Worm (Caenorhabditis elegans) whole organism, L1 larva: ENCODE results near the gene M7.12.

Experiments
- C04F5.9 ChIP-seq: sonication (generic microtip); optimal IDR thresholded peaks from 2 replicates; lab custom pipeline; 2016; ENCODE audit warnings: missing genetic modification characterization, missing compliant biosample characterization
- C34B4.2 ChIP-seq: sonication (generic microtip); optimal IDR thresholded peaks from 2 replicates; lab custom pipeline; 2017; ENCODE audit warnings: mild to moderate bottlenecking, missing genetic modification characterization, missing compliant biosample characterization
- F16B12.6 ChIP-seq: fragments of 150-350 bp; optimal IDR thresholded peaks from 2 replicates; lab custom pipeline; 2014; ENCODE audit warnings: missing biosample characterization, missing genetic modification characterization
- aha-1 ChIP-seq: fragments of 150-350 bp; optimal IDR thresholded peaks from 2 replicates; lab custom pipeline; 2014; ENCODE audit warnings: missing biosample characterization, missing genetic modification characterization
- aly-2 ChIP-seq: fragments of 150-350 bp; optimal IDR thresholded peaks from 2 replicates; lab custom pipeline; 2014; ENCODE audit warnings: missing biosample characterization, missing genetic modification characterization
- ces-1 ChIP-seq: fragments of 150-350 bp; optimal IDR thresholded peaks from 2 replicates; lab custom pipeline; 2014; ENCODE audit warnings: missing biosample characterization, missing genetic modification reagents, missing genetic modification characterization
- dpl-1 ChIP-seq, 3 experiments: fragments of 150-350 bp in 2 of 3; sonication (generic microtip) in 1 of 3; optimal IDR thresholded peaks; 2 replicates each; lab custom pipeline; 2014 to 2017; ENCODE audit warnings: missing biosample characterization in 3 of 3, missing genetic modification characterization in 3 of 3, missing genetic modification reagents in 3 of 3
- dsc-1 ChIP-seq: sonication (generic microtip); optimal IDR thresholded peaks from 2 replicates; lab custom pipeline; 2016; ENCODE audit warnings: mild to moderate bottlenecking, missing genetic modification characterization, missing compliant biosample characterization
- efl-3 ChIP-seq: fragments of 200-800 bp; sonication (Bioruptor generic); optimal IDR thresholded peaks from 2 replicates; lab custom pipeline; 2018; ENCODE audit warnings: mild to moderate bottlenecking, missing genetic modification characterization, missing compliant biosample characterization
- egl-27 ChIP-seq, 2 experiments: fragments of 150-350 bp in 1 of 2; sonication (generic microtip); optimal IDR thresholded peaks; 3 replicates each; lab custom pipeline; 2017 to 2018; ENCODE audit warnings: missing biosample characterization in 2 of 2, missing genetic modification characterization in 2 of 2, missing genetic modification reagents in 2 of 2
- elt-3 ChIP-seq, 6 experiments: fragments of 150-350 bp in 1 of 6; sonication (generic microtip); optimal IDR thresholded peaks; 2 replicates each; lab custom pipeline; 2017 to 2018; ENCODE audit warnings: missing biosample characterization in 6 of 6, missing genetic modification characterization in 6 of 6, inconsistent platforms in 1 of 6
- fkh-10 ChIP-seq: sonication (generic microtip); optimal IDR thresholded peaks from 2 replicates; lab custom pipeline; 2017; ENCODE audit warnings: missing biosample characterization, missing genetic modification reagents, missing genetic modification characterization
- fkh-4 ChIP-seq: sonication (generic microtip); optimal IDR thresholded peaks from 2 replicates; lab custom pipeline; 2016; ENCODE audit warnings: missing compliant biosample characterization, missing genetic modification characterization, borderline replicate concordance
- irx-1 ChIP-seq: sonication (generic microtip); optimal IDR thresholded peaks from 2 replicates; lab custom pipeline; 2016; ENCODE audit warnings: missing genetic modification characterization, missing compliant biosample characterization
- lin-13 ChIP-seq: fragments of 150-350 bp; optimal IDR thresholded peaks from 2 replicates; lab custom pipeline; 2014; ENCODE audit warnings: missing biosample characterization, missing genetic modification reagents, missing genetic modification characterization
- lin-14 ChIP-seq: fragments of 200-800 bp; sonication (Bioruptor generic); optimal IDR thresholded peaks from 2 replicates; lab custom pipeline; 2018; ENCODE audit warnings: mild to moderate bottlenecking, missing genetic modification characterization, moderate library complexity, missing compliant biosample characterization
- lin-39 ChIP-seq: fragments of 150-350 bp; optimal IDR thresholded peaks from 2 replicates; lab custom pipeline; 2014; ENCODE audit warnings: missing biosample characterization, missing genetic modification reagents, missing genetic modification characterization
- lir-3 ChIP-seq: sonication (generic microtip); optimal IDR thresholded peaks from 2 replicates; lab custom pipeline; 2016; ENCODE audit warnings: mild to moderate bottlenecking, missing genetic modification characterization, moderate library complexity, missing compliant biosample characterization; ENCODE audit not compliant: poor library complexity
- mab-9 ChIP-seq: fragments of 200-800 bp; sonication (Bioruptor generic); IDR thresholded peaks from 2 replicates; pipeline ENCODE4 v1.3.6; 2022; ENCODE audit warnings: missing genetic modification reagents, missing genetic modification characterization, missing compliant biosample characterization
- mdl-1 ChIP-seq, 2 experiments: fragments of 150-350 bp; optimal IDR thresholded peaks; 2 replicates each; lab custom pipeline; 2014 to 2017; ENCODE audit warnings: missing biosample characterization in 2 of 2, missing genetic modification characterization in 2 of 2, inconsistent platforms in 1 of 2
- nhr-12 ChIP-seq: sonication (generic microtip); optimal IDR thresholded peaks from 2 replicates; lab custom pipeline; 2017; ENCODE audit warnings: missing biosample characterization, missing genetic modification characterization
- nhr-19 ChIP-seq: fragments of 200-800 bp; sonication (Bioruptor generic); conservative IDR thresholded peaks from 2 replicates; pipeline ENCODE4 v1.3.6; 2022; ENCODE audit warnings: missing genetic modification characterization, missing compliant biosample characterization
- nhr-28 ChIP-seq: fragments of 150-350 bp; optimal IDR thresholded peaks from 2 replicates; lab custom pipeline; 2014; ENCODE audit warnings: missing biosample characterization, missing genetic modification characterization
- nhr-85 ChIP-seq: sonication (generic microtip); peaks from one replicate; lab custom pipeline; 2016; ENCODE audit warnings: missing genetic modification characterization, inconsistent platforms, missing compliant biosample characterization
- skn-1 ChIP-seq: fragments of 150-350 bp; optimal IDR thresholded peaks from 2 replicates; lab custom pipeline; 2014; ENCODE audit warnings: missing biosample characterization, missing genetic modification characterization
- sox-4 ChIP-seq: sonication (generic microtip); optimal IDR thresholded peaks from 2 replicates; lab custom pipeline; 2016; ENCODE audit warnings: missing genetic modification characterization, missing compliant biosample characterization
- sptf-1 ChIP-seq: fragments of 150-350 bp; optimal IDR thresholded peaks from 2 replicates; lab custom pipeline; 2014; ENCODE audit warnings: missing biosample characterization, missing genetic modification characterization
- swsn-7 ChIP-seq: sonication (generic microtip); optimal IDR thresholded peaks from 2 replicates; lab custom pipeline; 2016; ENCODE audit warnings: missing genetic modification characterization, missing compliant biosample characterization
- unc-30 ChIP-seq: sonication (generic microtip); optimal IDR thresholded peaks from 2 replicates; lab custom pipeline; 2017; ENCODE audit warnings: missing biosample characterization, missing genetic modification characterization
- unc-86 ChIP-seq: sonication (generic microtip); optimal IDR thresholded peaks from 2 replicates; lab custom pipeline; 2016; ENCODE audit warnings: missing genetic modification characterization, missing compliant biosample characterization
- vab-15 ChIP-seq: sonication (generic microtip); optimal IDR thresholded peaks from 2 replicates; lab custom pipeline; 2017; ENCODE audit warnings: missing genotype, mild to moderate bottlenecking, missing genetic modification characterization, missing compliant biosample characterization
- xbp-1 ChIP-seq: sonication (generic microtip); optimal IDR thresholded peaks from 2 replicates; lab custom pipeline; 2016; ENCODE audit warnings: missing genetic modification characterization, missing compliant biosample characterization
- zag-1 ChIP-seq: fragments of 150-350 bp; optimal IDR thresholded peaks from 2 replicates; lab custom pipeline; 2014; ENCODE audit warnings: missing biosample characterization, missing genetic modification characterization
- zip-4 ChIP-seq: fragments of 200-800 bp; sonication (Bioruptor generic); optimal IDR thresholded peaks from 2 replicates; lab custom pipeline; 2018; ENCODE audit warnings: mild to moderate bottlenecking, missing genetic modification characterization, moderate library complexity, missing compliant biosample characterization
- ztf-4 ChIP-seq: fragments of 150-350 bp; optimal IDR thresholded peaks from 2 replicates; lab custom pipeline; 2014; ENCODE audit warnings: missing biosample characterization, missing genetic modification characterization

Gene M7.12

ce11 chrIV:11062984-11063613 lies 34.7 kb downstream of the M7.12 start (continued):
- TF ChIP-seq ztf-4 (tag; lab: Kevin White, UChicago): peak; percentile 35
- no peak for TF ChIP-seq fkh-4 (tag; lab: Kevin White, UChicago)
- TF ChIP-seq unc-86: no peak
- no peak for TF ChIP-seq sptf-1 (tag; lab: Kevin White, UChicago)
- no peak for TF ChIP-seq mab-9 (GFP tag; lab: Robert Waterston, UW)
- TF ChIP-seq lin-13 (GFP tag; lab: Kevin White, UChicago): no peak
- TF ChIP-seq xbp-1 (tag; lab: Kevin White, UChicago): no peak
- TF ChIP-seq dpl-1 (GFP tag; optimal IDR thresholded peaks at IDR 0.05; lab: Kevin White, UChicago): no peak
- TF ChIP-seq lin-14 (GFP tag; lab: Kevin White, UChicago): no peak
- TF ChIP-seq efl-3 (GFP tag; lab: Kevin White, UChicago): no peak
- TF ChIP-seq mdl-1 (tag; optimal IDR thresholded peaks at IDR 0.05; lab: Kevin White, UChicago): no peak
- TF ChIP-seq zag-1: no peak
- no peak for TF ChIP-seq nhr-12
- no peak for TF ChIP-seq aha-1
- TF ChIP-seq aly-2 (tag; lab: Kevin White, UChicago): no peak
- peak; percentile 28; the same call in 1 of the 2 replicates for TF ChIP-seq nhr-19
- TF ChIP-seq ces-1 (GFP tag; lab: Kevin White, UChicago): no peak
- TF ChIP-seq swsn-7: peak; percentile 17

ce11 chrIV:11053652-11054317 lies 44.0 kb downstream of the M7.12 start, which contains the start of the genes F36H1.12 and lin-3:
TSS of gene F36H1.12 (minus strand) at chrIV:11053702.
TSS of gene lin-3 (plus strand) at chrIV:11054308.
- no peak for TF ChIP-seq vab-15
- TF ChIP-seq nhr-28 (tag; lab: Kevin White, UChicago): no peak
- TF ChIP-seq sox-4 (tag; lab: Kevin White, UChicago): no peak
- TF ChIP-seq C34B4.2 (tag; lab: Kevin White, UChicago): no peak
- TF ChIP-seq unc-30 (tag; lab: Kevin White, UChicago): no peak
- TF ChIP-seq skn-1 (tag; lab: Kevin White, UChicago): no peak
- no peak for TF ChIP-seq dsc-1 (tag; lab: Kevin White, UChicago)
- no peak for TF ChIP-seq elt-3 (tag; optimal IDR thresholded peaks at IDR 0.05; lab: Kevin White, UChicago)
- no peak for TF ChIP-seq lin-39 (tag; lab: Kevin White, UChicago)
- no peak for TF ChIP-seq nhr-19
- TF ChIP-seq ztf-4 (tag; lab: Kevin White, UChicago): no peak
- TF ChIP-seq F16B12.6 (tag; lab: Kevin White, UChicago): no peak
- no peak for TF ChIP-seq C04F5.9 (tag; lab: Kevin White, UChicago)
- no peak for TF ChIP-seq egl-27 (tag; optimal IDR thresholded peaks at IDR 0.05; lab: Kevin White, UChicago)
- no peak for TF ChIP-seq lir-3
- TF ChIP-seq swsn-7: no peak

ce11 chrIV:11051963-11052362 lies 45.8 kb downstream of the M7.12 start:
- TF ChIP-seq zip-4 (GFP tag; lab: Kevin White, UChicago): no peak
- no peak for TF ChIP-seq zag-1
- TF ChIP-seq F16B12.6 (tag; lab: Kevin White, UChicago): no peak

ce11 chrIV:11049806-11050205 lies 48.0 kb downstream of the M7.12 start, which contains the start of gene F36H1.3:
TSS of gene F36H1.3 (plus strand) at chrIV:11050128.
- TF ChIP-seq irx-1 (tag; lab: Kevin White, UChicago) (no peak), nhr-85 (tag; lab: Kevin White, UChicago) (no peak), fkh-10 (no peak), nhr-28 (tag; lab: Kevin White, UChicago) (no peak), skn-1 (tag; lab: Kevin White, UChicago) (no peak), zag-1 (no peak)
